Fruit fly (Drosophila melanogaster) whole organism, embryonic: Measurements from ENCODE around the gene Vm26Ab.

Source experiments
- Asciz ChIP-seq: fragments of 200-800 bp; sonication (Bioruptor generic); optimal IDR thresholded peaks from 2 replicates; lab custom pipeline; 2017; ENCODE audit warnings: missing biosample characterization, mild to moderate bottlenecking, missing genetic modification characterization, missing genetic modification reagents
- Awh ChIP-seq: fragments of 200-800 bp; sonication (Bioruptor generic); IDR thresholded peaks from 2 replicates; pipeline ENCODE4, ENCODE4 v1.3.6; 2022; ENCODE audit warnings: missing biosample characterization, missing genetic modification characterization
- BEAF-32 ChIP-seq: fragments of 200-800 bp; sonication (Bioruptor generic); optimal IDR thresholded peaks from 3 replicates; lab custom pipeline; 2017; ENCODE audit warnings: missing biosample characterization, missing genetic modification characterization, mild to moderate bottlenecking, moderate library complexity, missing genetic modification reagents
- CG12155 ChIP-seq: fragments of 200-800 bp; sonication (Bioruptor generic); optimal IDR thresholded peaks from 3 replicates; lab custom pipeline; 2016; ENCODE audit warnings: missing biosample characterization, missing genetic modification characterization
- CG12219 ChIP-seq: fragments of 200-800 bp; sonication (Bioruptor generic); optimal IDR thresholded peaks from 3 replicates; lab custom pipeline; 2018; ENCODE audit warnings: missing biosample characterization, mild to moderate bottlenecking, missing genetic modification characterization
- CG12391 ChIP-seq: fragments of 200-800 bp; sonication (Bioruptor generic); optimal IDR thresholded peaks from 3 replicates; lab custom pipeline; 2018; ENCODE audit warnings: missing biosample characterization, mild to moderate bottlenecking, missing genetic modification characterization, moderate library complexity
- CG1603 ChIP-seq: fragments of 200-800 bp; sonication (Bioruptor generic); optimal IDR thresholded peaks from 2 replicates; lab custom pipeline; 2019; ENCODE audit warnings: missing biosample characterization, mild to moderate bottlenecking, missing genetic modification characterization, moderate library complexity
- CG1647 ChIP-seq: fragments of 200-800 bp; sonication (Bioruptor generic); optimal IDR thresholded peaks from 3 replicates; lab custom pipeline; 2016; ENCODE audit warnings: missing biosample characterization, missing genetic modification characterization
- CG18476 ChIP-seq: fragments of 200-800 bp; sonication (Bioruptor generic); optimal IDR thresholded peaks from 2 replicates; lab custom pipeline; 2016; ENCODE audit warnings: missing biosample characterization, mild to moderate bottlenecking, missing genetic modification characterization
- CG2116 ChIP-seq: fragments of 200-800 bp; sonication (Bioruptor generic); optimal IDR thresholded peaks from 3 replicates; lab custom pipeline; 2018; ENCODE audit warnings: missing biosample characterization, mild to moderate bottlenecking, missing genetic modification characterization
- CG2120 ChIP-seq: fragments of 200-800 bp; sonication (Bioruptor generic); optimal IDR thresholded peaks from 3 replicates; lab custom pipeline; 2016; ENCODE audit warnings: missing biosample characterization, missing genetic modification characterization
- CG30403 ChIP-seq: fragments of 200-800 bp; sonication (Bioruptor generic); optimal IDR thresholded peaks from 3 replicates; lab custom pipeline; 2016; ENCODE audit warnings: missing biosample characterization, missing genetic modification characterization
- CG3163 ChIP-seq: fragments of 200-800 bp; sonication (Bioruptor generic); optimal IDR thresholded peaks from 3 replicates; lab custom pipeline; 2016; ENCODE audit warnings: missing biosample characterization, missing genetic modification characterization
- CG3995 ChIP-seq: fragments of 200-800 bp; sonication (Bioruptor generic); optimal IDR thresholded peaks from 3 replicates; lab custom pipeline; 2016; ENCODE audit warnings: missing biosample characterization, missing genetic modification characterization
- CG4424 ChIP-seq: fragments of 200-800 bp; sonication (Bioruptor generic); optimal IDR thresholded peaks from 3 replicates; lab custom pipeline; 2016; ENCODE audit warnings: missing biosample characterization, missing genetic modification characterization
- CG4707 ChIP-seq: fragments of 200-800 bp; sonication (Bioruptor generic); optimal IDR thresholded peaks from 2 replicates; lab custom pipeline; 2018; ENCODE audit warnings: missing biosample characterization, mild to moderate bottlenecking, missing genetic modification characterization, moderate library complexity
- CG4820 ChIP-seq: fragments of 200-800 bp; sonication (Bioruptor generic); optimal IDR thresholded peaks from 3 replicates; lab custom pipeline; 2016; ENCODE audit warnings: missing biosample characterization, missing genetic modification characterization
- CG6272 ChIP-seq: fragments of 200-800 bp; sonication (Bioruptor generic); IDR thresholded peaks from 2 replicates; pipeline ENCODE4 v1.3.6; 2022; ENCODE audit warnings: missing biosample characterization, missing genetic modification characterization
- CG6765 ChIP-seq: fragments of 200-800 bp; sonication (Bioruptor generic); optimal IDR thresholded peaks from 3 replicates; lab custom pipeline; 2017; ENCODE audit warnings: missing biosample characterization, mild to moderate bottlenecking, missing genetic modification characterization
- CG7556 ChIP-seq: fragments of 200-800 bp; sonication (Bioruptor generic); optimal IDR thresholded peaks from 2 replicates; lab custom pipeline; 2017; ENCODE audit warnings: missing biosample characterization, mild to moderate bottlenecking, missing genetic modification characterization
- CG7745 ChIP-seq: fragments of 200-800 bp; sonication (Bioruptor generic); optimal IDR thresholded peaks from 2 replicates; lab custom pipeline; 2018; ENCODE audit warnings: missing biosample characterization, mild to moderate bottlenecking, missing genetic modification characterization, moderate library complexity
- CG8290 ChIP-seq, 3 experiments: fragments of 200-800 bp; sonication (Bioruptor generic); optimal IDR thresholded peaks; 2 replicates each; lab custom pipeline; 2016 to 2019; ENCODE audit warnings: missing biosample characterization in 3 of 3, missing genetic modification characterization in 3 of 3, mild to moderate bottlenecking in 2 of 3, moderate library complexity in 1 of 3
- CG9437 ChIP-seq: fragments of 200-800 bp; sonication (Bioruptor generic); optimal IDR thresholded peaks from 2 replicates; lab custom pipeline; 2018; ENCODE audit warnings: missing biosample characterization, mild to moderate bottlenecking, missing genetic modification characterization
- CrebB ChIP-seq: fragments of 200-800 bp; sonication (Bioruptor generic); optimal IDR thresholded peaks from 3 replicates; lab custom pipeline; 2018; ENCODE audit warnings: missing biosample characterization, mild to moderate bottlenecking, missing genetic modification characterization
- Doc2 ChIP-seq: fragments of 200-800 bp; sonication (Bioruptor generic); IDR thresholded peaks from 2 replicates; pipeline ENCODE4 v1.3.6; 2022; ENCODE audit warnings: missing biosample characterization, missing genetic modification characterization
- Eip74EF ChIP-seq, 2 experiments: fragments of 200-800 bp in 1 of 2; fragments of >200 bp in 1 of 2; sonication (Bioruptor generic) in 1 of 2; optimal IDR thresholded peaks; 2 replicates each; lab custom pipeline; 2017 to 2019; ENCODE audit warnings: missing biosample characterization in 2 of 2, missing genetic modification characterization in 2 of 2, mild to moderate bottlenecking in 1 of 2, moderate library complexity in 1 of 2
- Ets65A ChIP-seq: fragments of 200-800 bp; sonication (Bioruptor generic); peaks from one replicate; lab custom pipeline; 2016; ENCODE audit warnings: missing biosample characterization, missing genetic modification characterization
- Gug ChIP-seq: fragments of 200-800 bp; sonication (Bioruptor generic); IDR thresholded peaks from 4 replicates; pipeline ENCODE4 v1.3.6; 2022; ENCODE audit warnings: missing biosample characterization, missing genetic modification characterization
- HLHmδ ChIP-seq: fragments of 200-800 bp; sonication (Bioruptor generic); optimal IDR thresholded peaks from 2 replicates; lab custom pipeline; 2018; ENCODE audit warnings: missing biosample characterization, mild to moderate bottlenecking, missing genetic modification characterization, moderate library complexity
- Hand ChIP-seq: fragments of 200-800 bp; sonication (Bioruptor generic); optimal IDR thresholded peaks from 2 replicates; lab custom pipeline; 2017; ENCODE audit warnings: mild to moderate bottlenecking, missing biosample characterization, missing genetic modification reagents, missing genetic modification characterization
- HmgD ChIP-seq: fragments of 200-800 bp; sonication (Bioruptor generic); optimal IDR thresholded peaks from 3 replicates; lab custom pipeline; 2016; ENCODE audit warnings: missing biosample characterization, missing genetic modification characterization
- HmgZ ChIP-seq: fragments of 200-800 bp; sonication (Bioruptor generic); optimal IDR thresholded peaks from 2 replicates; lab custom pipeline; 2018; ENCODE audit warnings: missing biosample characterization, mild to moderate bottlenecking, missing genetic modification characterization
- Hr39 ChIP-seq: fragments of >200 bp; optimal IDR thresholded peaks from 2 replicates; lab custom pipeline; 2017
- Lhr ChIP-seq: fragments of 200-800 bp; sonication (Bioruptor generic); optimal IDR thresholded peaks from 3 replicates; lab custom pipeline; 2017; ENCODE audit warnings: mild to moderate bottlenecking, missing biosample characterization, missing genetic modification reagents, missing genetic modification characterization
- MBD-R2 ChIP-seq: fragments of 200-800 bp; sonication (Bioruptor generic); IDR thresholded peaks from 2 replicates; pipeline ENCODE4 v1.3.6; 2022; ENCODE audit warnings: missing biosample characterization, missing genetic modification characterization
- Meics ChIP-seq: fragments of 200-800 bp; sonication (Bioruptor generic); optimal IDR thresholded peaks from 2 replicates; lab custom pipeline; 2017; ENCODE audit warnings: missing biosample characterization, mild to moderate bottlenecking, missing genetic modification characterization
- Nf-YC ChIP-seq: fragments of 200-800 bp; optimal IDR thresholded peaks from 3 replicates; lab custom pipeline; 2019; ENCODE audit warnings: missing biosample characterization, mild to moderate bottlenecking, missing genetic modification characterization, moderate library complexity
- Pdp1 ChIP-seq, 2 experiments: fragments of 200-800 bp; sonication (Bioruptor generic); optimal IDR thresholded peaks; 3 replicates each; lab custom pipeline; 2016; ENCODE audit warnings: missing biosample characterization in 2 of 2, missing genetic modification characterization in 2 of 2, mild to moderate bottlenecking in 1 of 2, moderate library complexity in 1 of 2
- Side ChIP-seq: fragments of 200-800 bp; sonication (Bioruptor generic); optimal IDR thresholded peaks from 2 replicates; lab custom pipeline; 2016; ENCODE audit warnings: missing biosample characterization, missing genetic modification characterization
- al ChIP-seq: fragments of 200-800 bp; sonication (Bioruptor generic); IDR thresholded peaks from 2 replicates; pipeline ENCODE4 v1.3.6; 2022; ENCODE audit warnings: missing biosample characterization, missing genetic modification characterization
- cas ChIP-seq: fragments of 200-800 bp; sonication (Bioruptor generic); IDR thresholded peaks from 2 replicates; pipeline ENCODE4 v1.3.6; 2022; ENCODE audit warnings: missing biosample characterization, missing genetic modification characterization
- dm ChIP-seq: fragments of 200-800 bp; sonication (Bioruptor generic); optimal IDR thresholded peaks from 3 replicates; lab custom pipeline; 2016; ENCODE audit warnings: missing biosample characterization, missing genetic modification characterization
- en ChIP-seq: fragments of 200-800 bp; sonication (Bioruptor generic); optimal IDR thresholded peaks from 2 replicates; lab custom pipeline; 2016; ENCODE audit warnings: missing biosample characterization, missing genetic modification characterization
- gfzf ChIP-seq: fragments of 200-800 bp; sonication (Bioruptor generic); optimal IDR thresholded peaks from 2 replicates; lab custom pipeline; 2016; ENCODE audit warnings: missing biosample characterization, mild to moderate bottlenecking, missing genetic modification characterization, moderate library complexity
- mam ChIP-seq: fragments of 200-800 bp; sonication (Bioruptor generic); optimal IDR thresholded peaks from 3 replicates; lab custom pipeline; 2016; ENCODE audit warnings: missing biosample characterization, missing genetic modification characterization
- org-1 ChIP-seq: fragments of 200-800 bp; sonication (Bioruptor generic); optimal IDR thresholded peaks from 2 replicates; lab custom pipeline; 2017; ENCODE audit warnings: missing biosample characterization, missing genetic modification characterization
- pfk ChIP-seq: fragments of 200-800 bp; sonication (Bioruptor generic); optimal IDR thresholded peaks from 2 replicates; lab custom pipeline; 2018; ENCODE audit warnings: missing biosample characterization, mild to moderate bottlenecking, missing genetic modification characterization, moderate library complexity
- pzg ChIP-seq: fragments of 200-800 bp; sonication (Bioruptor generic); optimal IDR thresholded peaks from 3 replicates; lab custom pipeline; 2018; ENCODE audit warnings: missing biosample characterization, mild to moderate bottlenecking, missing genetic modification characterization, moderate library complexity
- ssp ChIP-seq: fragments of 200-800 bp; sonication (Bioruptor generic); IDR thresholded peaks from 2 replicates; pipeline ENCODE4 v1.3.6; 2022; ENCODE audit warnings: missing biosample characterization, missing genetic modification characterization
- zf30C ChIP-seq: fragments of 200-800 bp; sonication (Bioruptor generic); optimal IDR thresholded peaks from 3 replicates; lab custom pipeline; 2018; ENCODE audit warnings: missing biosample characterization, mild to moderate bottlenecking, missing genetic modification characterization

Gene Vm26Ab

DNA sequence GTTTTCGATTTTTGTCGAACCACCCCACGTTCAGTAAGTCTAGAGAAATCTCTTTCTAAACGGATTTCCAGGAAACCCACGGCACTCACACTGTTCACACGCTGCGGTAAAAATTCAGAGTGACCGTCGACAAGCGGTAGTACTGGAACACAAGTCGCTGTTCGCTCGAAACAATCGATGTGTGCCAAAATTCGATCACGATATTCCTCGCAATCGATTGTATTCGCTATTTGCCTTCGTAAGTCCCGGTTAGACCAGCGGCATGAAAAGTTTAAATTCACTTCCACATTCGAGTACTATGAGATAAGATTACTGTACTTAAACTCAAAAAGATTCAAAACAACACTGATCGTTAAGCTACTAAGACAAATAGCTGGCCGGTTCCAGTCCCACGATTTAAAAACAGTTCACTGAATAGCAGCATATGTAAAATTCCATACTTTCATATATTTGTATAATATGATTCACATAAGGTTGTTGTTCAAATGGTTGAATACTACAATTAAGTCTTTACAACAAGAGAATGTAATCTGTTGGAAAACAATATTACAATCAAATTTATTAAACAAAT, 24.1 kb downstream of the Vm26Ab start, which contains the start of gene chic (continued):
- TF ChIP-seq CG1603 (peak; percentile 73), CG6765 (GFP tag; lab: Kevin White, UChicago) (peak; percentile 20), pzg (GFP tag; lab: Kevin White, UChicago) (peak; percentile 85), CG9437 (GFP tag; lab: Kevin White, UChicago) (no peak), BEAF-32 (GFP tag; lab: Kevin White, UChicago) (peak; percentile 22), Side (peak; percentile 40), ssp (no peak), Meics (GFP tag; lab: Kevin White, UChicago) (peak; percentile 32), Nf-YC (tag; lab: Kevin White, UChicago) (peak; percentile 8), CG4820 (peak; percentile 5), CrebB (tag; lab: Kevin White, UChicago) (peak; percentile 52), CG30403 (peak; percentile 6), gfzf (GFP tag; lab: Kevin White, UChicago) (peak; percentile 68), Awh (GFP tag; lab: Robert Waterston, UW) (no peak), Pdp1 (GFP tag; optimal IDR thresholded peaks at IDR 0.05; lab: Kevin White, UChicago) (no peak), CG3995 (peak; percentile 90), org-1 (GFP tag; lab: Kevin White, UChicago) (peak; percentile 5), en (peak; percentile 10), HLHmδ (GFP tag; lab: Kevin White, UChicago) (peak; percentile 67), CG12155 (GFP tag; lab: Kevin White, UChicago) (peak; percentile 80), dm (GFP tag; lab: Kevin White, UChicago) (peak; percentile 42), Ets65A (GFP tag; lab: Kevin White, UChicago) (peak; percentile 94), Hr39 (lab: Kevin White, UChicago) (no peak), pfk (GFP tag; lab: Kevin White, UChicago) (peak; percentile 29), mam (GFP tag; lab: Kevin White, UChicago) (peak; percentile 21), CG12391 (tag; lab: Kevin White, UChicago) (no peak), cas (GFP tag; lab: Robert Waterston, UW) (no peak), CG7556 (no peak), CG6272 (GFP tag; lab: Robert Waterston, UW) (0 out of 2 replicates have a peak, but pooled peaks have one; percentile 10), Eip74EF (GFP tag; optimal IDR thresholded peaks at IDR 0.05; lab: Kevin White, UChicago) (peak in 1 of 2 experiments; percentile 20), CG1647 (GFP tag; lab: Kevin White, UChicago) (peak; percentile 38), HmgD (GFP tag; lab: Kevin White, UChicago) (peak; percentile 38), HmgZ (tag; lab: Kevin White, UChicago) (peak; percentile 48), CG4424 (GFP tag; lab: Kevin White, UChicago) (no peak), Hand (GFP tag; lab: Kevin White, UChicago) (peak; percentile 18), CG2120 (peak; percentile 40), zf30C (GFP tag; lab: Kevin White, UChicago) (no peak), CG12219 (no peak), CG7745 (tag; lab: Kevin White, UChicago) (peak; percentile 85), CG4707 (peak; percentile 1), al (no peak), Asciz (GFP tag; lab: Kevin White, UChicago) (peak; percentile 13), CG8290 (GFP tag; optimal IDR thresholded peaks at IDR 0.05; lab: Kevin White, UChicago) (no peak), CG8290 (tag; optimal IDR thresholded peaks at IDR 0.05; lab: Kevin White, UChicago) (peak in 1 of 2 experiments; percentile 75), CG18476 (GFP tag; lab: Kevin White, UChicago) (peak; percentile 11), Gug (GFP tag; lab: Robert Waterston, UW) (peak; percentile 18; the same call in 1 of the 4 replicates), Lhr (GFP tag; lab: Kevin White, UChicago) (no peak), Doc2 (GFP tag; lab: Robert Waterston, UW) (no peak), CG3163 (GFP tag; lab: Kevin White, UChicago) (peak; percentile 22), MBD-R2 (no peak), CG2116 (GFP tag; lab: Kevin White, UChicago) (peak; percentile 16)
